Worm (Caenorhabditis elegans) whole organism, early embryonic: ENCODE data around the gene Y59E9AL.8.
"Not testable (repeated sequence)": the region's sequence is repeated elsewhere in the genome, so short reads cannot be mapped to it uniquely, and the experiment has no call there.

Experiments used
- aly-1 ChIP-seq: sonication (generic microtip); optimal IDR thresholded peaks from 2 replicates; lab custom pipeline; 2016; ENCODE audit warnings: missing genetic modification characterization, missing compliant biosample characterization
- ama-1 ChIP-seq: fragments of 150-350 bp; optimal IDR thresholded peaks from 2 replicates; lab custom pipeline; 2014
- ceh-13 ChIP-seq: fragments of 200-800 bp; sonication (Bioruptor generic); optimal IDR thresholded peaks from 2 replicates; lab custom pipeline; 2018; ENCODE audit warnings: mild to moderate bottlenecking, missing genetic modification characterization, missing compliant biosample characterization
- ets-7 ChIP-seq: sonication (generic microtip); optimal IDR thresholded peaks from 2 replicates; lab custom pipeline; 2016; ENCODE audit warnings: missing genotype, missing genetic modification characterization, missing compliant biosample characterization
- hnd-1 ChIP-seq: sonication (generic microtip); optimal IDR thresholded peaks from 2 replicates; lab custom pipeline; 2016; ENCODE audit warnings: missing genetic modification characterization, missing compliant biosample characterization
- pes-1 ChIP-seq: fragments of 200-800 bp; sonication (Bioruptor generic); IDR thresholded peaks from 2 replicates; pipeline ENCODE4 v1.3.6; 2022; ENCODE audit warnings: missing genetic modification reagents, missing genetic modification characterization, missing compliant biosample characterization
- scrt-1 ChIP-seq: fragments of 200-800 bp; sonication (Bioruptor generic); IDR thresholded peaks from 2 replicates; pipeline ENCODE4 v1.3.6; 2022; ENCODE audit warnings: missing genetic modification characterization, missing compliant biosample characterization
- tbx-37 ChIP-seq: fragments of 200-800 bp; sonication (Bioruptor generic); conservative IDR thresholded peaks from 2 replicates; pipeline ENCODE4 v1.3.6; 2022; ENCODE audit warnings: missing genetic modification reagents, missing genetic modification characterization, missing compliant biosample characterization
- tra-4 ChIP-seq: sonication (generic microtip); optimal IDR thresholded peaks from 2 replicates; lab custom pipeline; 2017; ENCODE audit warnings: missing genetic modification characterization, missing compliant biosample characterization

DNA sequence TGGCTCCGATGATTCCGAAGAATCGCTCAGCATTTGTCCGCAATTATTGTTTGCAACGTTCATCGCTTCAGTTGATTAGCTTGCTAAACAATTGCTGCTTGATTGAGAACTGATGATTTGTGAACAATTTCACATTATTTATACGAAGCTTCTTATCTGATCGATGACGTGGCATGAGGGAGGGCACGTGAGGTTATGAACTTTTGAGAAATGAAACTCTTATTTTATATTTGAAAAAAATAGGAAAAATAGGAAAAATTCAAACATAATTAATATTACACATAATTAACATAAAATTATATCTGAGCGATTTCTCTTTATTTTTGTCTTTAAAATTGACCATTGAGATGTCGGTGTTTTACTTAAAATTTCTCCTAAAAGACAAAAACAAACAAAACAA, 30.5 kb upstream of the Y59E9AL.8 start, which contains the start of gene F36H12.10:
- TF ChIP-seq scrt-1 (GFP tag; lab: Robert Waterston, UW); hnd-1 (tag; lab: Kevin White, UChicago); tbx-37; ets-7 (tag; lab: Kevin White, UChicago); tra-4 (tag; lab: Kevin White, UChicago); ceh-13 (GFP tag; lab: Kevin White, UChicago); ama-1; pes-1 (GFP tag; lab: Robert Waterston, UW); aly-1: not testable (repeated sequence)
